Worm (Caenorhabditis elegans) whole organism, L1 larva: ENCODE data around the gene M7.8.

Experiments used
- C04F5.9 ChIP-seq: sonication (generic microtip); optimal IDR thresholded peaks from 2 replicates; lab custom pipeline; 2016; ENCODE audit warnings: missing genetic modification characterization, missing compliant biosample characterization
- C34B4.2 ChIP-seq: sonication (generic microtip); optimal IDR thresholded peaks from 2 replicates; lab custom pipeline; 2017; ENCODE audit warnings: mild to moderate bottlenecking, missing genetic modification characterization, missing compliant biosample characterization
- F16B12.6 ChIP-seq: fragments of 150-350 bp; optimal IDR thresholded peaks from 2 replicates; lab custom pipeline; 2014; ENCODE audit warnings: missing biosample characterization, missing genetic modification characterization
- blmp-1 ChIP-seq: fragments of 150-350 bp; optimal IDR thresholded peaks from 2 replicates; lab custom pipeline; 2014; ENCODE audit warnings: missing biosample characterization, missing genetic modification characterization
- ceh-82 ChIP-seq, 3 experiments: fragments of 150-350 bp in 1 of 3; sonication (generic microtip) in 2 of 3; optimal IDR thresholded peaks; 2 replicates each; lab custom pipeline; 2014 to 2017; ENCODE audit warnings: missing biosample characterization in 3 of 3, missing genetic modification characterization in 3 of 3
- dpl-1 ChIP-seq, 3 experiments: fragments of 150-350 bp in 2 of 3; sonication (generic microtip) in 1 of 3; optimal IDR thresholded peaks; 2 replicates each; lab custom pipeline; 2014 to 2017; ENCODE audit warnings: missing biosample characterization in 3 of 3, missing genetic modification characterization in 3 of 3, missing genetic modification reagents in 3 of 3
- efl-1 ChIP-seq, 4 experiments: fragments of 150-350 bp; optimal IDR thresholded peaks in 3 of 4; peaks in 1 of 4; 1 replicate in 1 of 4; 2 replicates in 3 of 4; lab custom pipeline; 2014; ENCODE audit warnings: missing biosample characterization in 2 of 4, missing genetic modification characterization in 2 of 4, missing genetic modification reagents in 2 of 4
- elt-3 ChIP-seq, 6 experiments: fragments of 150-350 bp in 1 of 6; sonication (generic microtip); optimal IDR thresholded peaks; 2 replicates each; lab custom pipeline; 2017 to 2018; ENCODE audit warnings: missing biosample characterization in 6 of 6, missing genetic modification characterization in 6 of 6, inconsistent platforms in 1 of 6
- fkh-4 ChIP-seq: sonication (generic microtip); optimal IDR thresholded peaks from 2 replicates; lab custom pipeline; 2016; ENCODE audit warnings: missing compliant biosample characterization, missing genetic modification characterization, borderline replicate concordance
- fkh-8 ChIP-seq: sonication (generic microtip); optimal IDR thresholded peaks from 2 replicates; lab custom pipeline; 2016; ENCODE audit warnings: mild to moderate bottlenecking, missing genetic modification characterization, missing compliant biosample characterization
- fos-1 ChIP-seq: fragments of 150-350 bp; optimal IDR thresholded peaks from 2 replicates; lab custom pipeline; 2014; ENCODE audit warnings: missing biosample characterization, missing genetic modification characterization
- grh-1 ChIP-seq: fragments of 200-800 bp; sonication (Bioruptor generic); IDR thresholded peaks from 2 replicates; pipeline ENCODE4 v1.3.6; 2022; ENCODE audit warnings: missing genetic modification reagents, missing genetic modification characterization, missing compliant biosample characterization
- lin-13 ChIP-seq: fragments of 150-350 bp; optimal IDR thresholded peaks from 2 replicates; lab custom pipeline; 2014; ENCODE audit warnings: missing biosample characterization, missing genetic modification reagents, missing genetic modification characterization
- lin-14 ChIP-seq: fragments of 200-800 bp; sonication (Bioruptor generic); optimal IDR thresholded peaks from 2 replicates; lab custom pipeline; 2018; ENCODE audit warnings: mild to moderate bottlenecking, missing genetic modification characterization, moderate library complexity, missing compliant biosample characterization
- lin-15B ChIP-seq: fragments of 150-350 bp; sonication (generic microtip); optimal IDR thresholded peaks from 3 replicates; lab custom pipeline; 2014; ENCODE audit warnings: missing biosample characterization, missing genetic modification characterization
- lir-3 ChIP-seq: sonication (generic microtip); optimal IDR thresholded peaks from 2 replicates; lab custom pipeline; 2016; ENCODE audit warnings: mild to moderate bottlenecking, missing genetic modification characterization, moderate library complexity, missing compliant biosample characterization; ENCODE audit not compliant: poor library complexity
- lsy-2 ChIP-seq, 2 experiments: fragments of 150-350 bp; optimal IDR thresholded peaks; 2 replicates each; lab custom pipeline; 2014; ENCODE audit warnings: missing biosample characterization in 2 of 2, missing genetic modification characterization in 2 of 2
- mep-1 ChIP-seq: fragments of 150-350 bp; optimal IDR thresholded peaks from 2 replicates; lab custom pipeline; 2014; ENCODE audit warnings: missing biosample characterization, missing genetic modification characterization
- nhr-19 ChIP-seq: fragments of 200-800 bp; sonication (Bioruptor generic); conservative IDR thresholded peaks from 2 replicates; pipeline ENCODE4 v1.3.6; 2022; ENCODE audit warnings: missing genetic modification characterization, missing compliant biosample characterization
- nhr-28 ChIP-seq: fragments of 150-350 bp; optimal IDR thresholded peaks from 2 replicates; lab custom pipeline; 2014; ENCODE audit warnings: missing biosample characterization, missing genetic modification characterization
- nhr-47 ChIP-seq: sonication (generic microtip); optimal IDR thresholded peaks from 2 replicates; lab custom pipeline; 2016; ENCODE audit warnings: mild to moderate bottlenecking, missing genetic modification characterization, moderate library complexity, missing compliant biosample characterization
- nhr-71 ChIP-seq: sonication (generic microtip); optimal IDR thresholded peaks from 2 replicates; lab custom pipeline; 2016; ENCODE audit warnings: mild to moderate bottlenecking, missing genetic modification characterization, moderate library complexity, missing compliant biosample characterization
- nhr-85 ChIP-seq: sonication (generic microtip); peaks from one replicate; lab custom pipeline; 2016; ENCODE audit warnings: missing genetic modification characterization, inconsistent platforms, missing compliant biosample characterization
- rnt-1 ChIP-seq: sonication (generic microtip); optimal IDR thresholded peaks from 2 replicates; lab custom pipeline; 2016; ENCODE audit warnings: mild to moderate bottlenecking, missing genetic modification characterization, moderate library complexity, missing compliant biosample characterization
- snpc-4 ChIP-seq: fragments of 150-350 bp; optimal IDR thresholded peaks from 2 replicates; lab custom pipeline; 2014; ENCODE audit warnings: missing biosample characterization, missing genetic modification characterization
- snu-23 ChIP-seq: sonication (generic microtip); optimal IDR thresholded peaks from 2 replicates; lab custom pipeline; 2016; ENCODE audit warnings: missing genetic modification characterization, missing compliant biosample characterization
- sox-4 ChIP-seq: sonication (generic microtip); optimal IDR thresholded peaks from 2 replicates; lab custom pipeline; 2016; ENCODE audit warnings: missing genetic modification characterization, missing compliant biosample characterization
- swsn-7 ChIP-seq: sonication (generic microtip); optimal IDR thresholded peaks from 2 replicates; lab custom pipeline; 2016; ENCODE audit warnings: missing genetic modification characterization, missing compliant biosample characterization
- tbx-2 ChIP-seq: sonication (generic microtip); optimal IDR thresholded peaks from 2 replicates; lab custom pipeline; 2016; ENCODE audit warnings: missing genetic modification characterization, missing compliant biosample characterization
- unc-62 ChIP-seq: fragments of 150-350 bp; optimal IDR thresholded peaks from 2 replicates; lab custom pipeline; 2014; ENCODE audit warnings: missing biosample characterization, missing genetic modification reagents, missing genetic modification characterization
- unc-98 ChIP-seq: fragments of 200-800 bp; sonication (Bioruptor generic); IDR thresholded peaks from 2 replicates; pipeline ENCODE4 v1.3.6; 2022; ENCODE audit warnings: missing genetic modification characterization, missing compliant biosample characterization
- zag-1 ChIP-seq: fragments of 150-350 bp; optimal IDR thresholded peaks from 2 replicates; lab custom pipeline; 2014; ENCODE audit warnings: missing biosample characterization, missing genetic modification characterization
- zip-4 ChIP-seq: fragments of 200-800 bp; sonication (Bioruptor generic); optimal IDR thresholded peaks from 2 replicates; lab custom pipeline; 2018; ENCODE audit warnings: mild to moderate bottlenecking, missing genetic modification characterization, moderate library complexity, missing compliant biosample characterization
- ztf-11 ChIP-seq, 2 experiments: sonication (generic microtip); optimal IDR thresholded peaks; 2 replicates each; lab custom pipeline; 2016 to 2017; ENCODE audit warnings: missing genetic modification characterization in 2 of 2, missing biosample characterization in 1 of 2, missing compliant biosample characterization in 1 of 2
- ztf-4 ChIP-seq: fragments of 150-350 bp; optimal IDR thresholded peaks from 2 replicates; lab custom pipeline; 2014; ENCODE audit warnings: missing biosample characterization, missing genetic modification characterization

The M7.8 gene

DNA sequence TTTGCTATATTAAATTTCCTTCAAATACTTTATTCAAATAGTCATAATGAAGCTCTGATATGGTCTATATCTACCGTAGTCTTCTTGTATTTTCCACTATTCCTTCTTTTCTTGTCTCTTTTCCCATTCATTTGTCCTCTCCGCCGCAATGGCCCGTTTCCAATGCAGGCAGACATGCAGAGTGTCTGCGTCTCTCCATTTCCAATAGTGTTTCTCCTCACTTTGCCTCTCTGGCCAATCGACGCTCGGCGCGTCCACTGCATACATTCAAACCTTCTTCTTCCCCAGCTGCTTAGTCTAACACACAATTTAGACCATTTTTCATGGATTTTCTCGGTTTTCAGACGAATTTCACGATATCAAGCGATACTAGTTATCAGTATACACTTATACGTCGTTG, 30.3 kb upstream of the M7.8 start (continued):
- TF ChIP-seq lsy-2 (tag; optimal IDR thresholded peaks at IDR 0.05; lab: Kevin White, UChicago), result peak; percentile 65 to 76
- TF ChIP-seq nhr-71 (tag; lab: Kevin White, UChicago), result peak; percentile 61
- peak in 1 of 2 experiments; percentile 12 for TF ChIP-seq ztf-11 (tag; optimal IDR thresholded peaks at IDR 0.05; lab: Kevin White, UChicago)
- peak; percentile 30; the same call in 1 of the 2 replicates for TF ChIP-seq grh-1 (GFP tag; lab: Robert Waterston, UW)
- TF ChIP-seq F16B12.6 (tag; lab: Kevin White, UChicago), result peak; percentile 10
- TF ChIP-seq zip-4 (GFP tag; lab: Kevin White, UChicago), result no peak
- peak in 1 of 3 experiments; percentile 43 for TF ChIP-seq ceh-82 (tag; optimal IDR thresholded peaks at IDR 0.05; lab: Kevin White, UChicago)
- TF ChIP-seq lin-13, result no peak
- TF ChIP-seq fkh-8 (tag; lab: Kevin White, UChicago), result peak; percentile 14
- TF ChIP-seq fkh-4 (tag; lab: Kevin White, UChicago), result no peak
- TF ChIP-seq lir-3, result no peak
- peak; percentile 33 for TF ChIP-seq lin-15B (tag; lab: Kevin White, UChicago)
- TF ChIP-seq elt-3 (tag; optimal IDR thresholded peaks at IDR 0.05; lab: Kevin White, UChicago), result no peak
- TF ChIP-seq snu-23, result peak; percentile 62
- TF ChIP-seq nhr-28, result no peak
- peak; percentile 64 for TF ChIP-seq rnt-1 (tag; lab: Kevin White, UChicago)
- peak; percentile 38 for TF ChIP-seq nhr-47
- peak; percentile 55 to 69 for TF ChIP-seq efl-1 (optimal IDR thresholded peaks at IDR 0.05; lab: Kevin White, UChicago)
- TF ChIP-seq efl-1 (GFP tag; optimal IDR thresholded peaks at IDR 0.05 in 1 of 2; lab: Kevin White, UChicago), result peak in 1 of 2 experiments; percentile 92
- TF ChIP-seq, all 84 proteins: peak for 26

DNA sequence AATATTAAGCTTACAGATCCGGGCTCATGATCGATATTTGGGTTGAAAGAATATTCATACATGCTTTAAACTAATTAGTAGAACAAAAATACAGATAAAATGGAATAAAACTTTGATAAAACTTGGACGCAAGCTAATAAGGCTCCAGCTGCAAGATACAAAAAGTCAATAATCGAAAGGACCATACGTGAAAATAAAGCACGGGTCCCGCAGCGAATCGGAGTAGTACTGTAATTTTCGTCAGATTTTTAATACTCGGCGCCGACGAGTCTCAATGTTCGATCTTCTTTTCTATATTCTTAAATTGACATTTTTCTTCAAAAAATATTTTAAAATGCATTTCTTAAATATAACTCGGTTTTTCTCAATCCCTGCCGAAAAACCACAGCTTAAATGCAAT, 29.8 kb upstream of the M7.8 start, which contains the start of gene spo-11:
spo-11 (minus strand) TSS at position 189 of the 400 bp plus-strand sequence.
- no peak for TF ChIP-seq tbx-2
- TF ChIP-seq swsn-7 (tag; lab: Kevin White, UChicago), result no peak
- TF ChIP-seq dpl-1 (GFP tag; optimal IDR thresholded peaks at IDR 0.05; lab: Kevin White, UChicago), result no peak
- no peak for TF ChIP-seq F16B12.6 (tag; lab: Kevin White, UChicago)
- TF ChIP-seq snpc-4 (tag; lab: Kevin White, UChicago), result no peak
- TF ChIP-seq unc-62, result no peak
- no peak for TF ChIP-seq nhr-19
- TF ChIP-seq C04F5.9 (tag; lab: Kevin White, UChicago), result no peak
- no peak for TF ChIP-seq unc-98 (GFP tag; lab: Robert Waterston, UW)
- TF ChIP-seq ztf-4 (tag; lab: Kevin White, UChicago), result no peak
- TF ChIP-seq C34B4.2, result no peak
- no peak for TF ChIP-seq sox-4 (tag; lab: Kevin White, UChicago)

DNA sequence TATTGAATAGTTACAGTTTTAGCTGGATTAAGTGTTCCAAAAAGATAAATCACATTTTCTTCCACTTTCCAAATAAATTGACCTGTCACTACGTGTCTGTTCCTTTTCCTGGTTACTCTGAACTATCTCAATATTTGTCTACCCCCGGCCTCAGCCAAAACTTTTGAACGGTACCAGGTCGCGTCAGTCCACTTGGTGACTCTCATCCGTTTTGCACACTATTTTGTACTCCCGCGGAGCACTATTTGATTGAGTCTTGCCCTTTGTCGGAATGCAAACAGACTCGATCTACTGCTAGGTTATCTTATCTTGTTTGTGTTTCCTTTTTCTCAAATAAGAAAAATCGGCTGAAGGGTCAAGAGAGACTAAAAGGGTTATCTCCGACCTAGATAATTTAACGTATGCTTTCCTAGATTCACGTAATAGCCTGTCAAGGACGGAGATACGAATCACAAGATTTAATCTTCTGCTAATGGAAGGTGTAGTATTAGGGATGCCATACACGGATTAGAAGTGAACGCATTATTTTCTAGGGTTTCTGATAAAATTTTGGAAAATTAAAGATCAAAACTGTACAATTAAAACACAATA, 25.2 kb upstream of the M7.8 start:
- TF ChIP-seq lin-14 (peak; percentile 67), zag-1 (tag; lab: Kevin White, UChicago) (no peak), blmp-1 (peak; percentile 77), mep-1 (tag; lab: Kevin White, UChicago) (peak; percentile 42), fos-1 (tag; lab: Kevin White, UChicago) (no peak), ztf-4 (tag; lab: Kevin White, UChicago) (peak; percentile 11), elt-3 (tag; optimal IDR thresholded peaks at IDR 0.05; lab: Kevin White, UChicago) (peak in 2 of 6 experiments; percentile 25 to 76), zip-4 (GFP tag; lab: Kevin White, UChicago) (no peak), nhr-85 (tag; lab: Kevin White, UChicago) (peak; percentile 84), F16B12.6 (tag; lab: Kevin White, UChicago) (no peak)
